Fruit fly (Drosophila melanogaster): ENCODE measurements around the gene CG32755.

CG32755 gene

dm6 chrX:5907916-5908315 is 42.1 kb upstream of the CG32755 start, which contains the start of gene CG12236 (continued):
- TF ChIP-seq CG12299 (tag; optimal IDR thresholded peaks at IDR 0.05) (no peak), CG7357 (GFP tag; IDR thresholded peaks at IDR 0.05) (no peak), da (GFP tag; optimal IDR thresholded peaks at IDR 0.05) (peak; percentile 58), Bgb (GFP tag; IDR thresholded peaks at IDR 0.05; ENCODE audit: partially characterized antibody) (peak; percentile 33; the same call in 1 of the 2 replicates), CG17359 (tag; optimal IDR thresholded peaks at IDR 0.05) (peak; percentile 32), ttk (GFP tag; IDR thresholded peaks at IDR 0.05) (no peak; the same call in 1 of the 2 replicates), CG7786 (GFP tag; optimal IDR thresholded peaks at IDR 0.05) (peak; percentile 2), grau (tag; optimal IDR thresholded peaks at IDR 0.05) (peak; percentile 51), CG12659 (GFP tag; optimal IDR thresholded peaks at IDR 0.05) (peak; percentile 85), zen (tag; optimal IDR thresholded peaks at IDR 0.05) (peak; percentile 42), crol (GFP tag; IDR thresholded peaks at IDR 0.05) (no peak), dpn (GFP tag; optimal IDR thresholded peaks at IDR 0.05) (peak; percentile 25 to 59), rib (GFP tag; IDR thresholded peaks at IDR 0.05) (peak; percentile 96), CG2889 (GFP tag; IDR thresholded peaks at IDR 0.05) (no peak), CG7372 (GFP tag; IDR thresholded peaks at IDR 0.05) (no peak), maf-S (GFP tag; optimal IDR thresholded peaks at IDR 0.05) (peak; percentile 25), CG10366 (GFP tag; IDR thresholded peaks at IDR 0.05) (no peak), Sox100B (GFP tag; optimal IDR thresholded peaks at IDR 0.05) (no peak), CG6683 (GFP tag; optimal IDR thresholded peaks at IDR 0.05) (no peak), CG31365 (tag; optimal IDR thresholded peaks at IDR 0.05) (peak; percentile 9), CG6765 (GFP tag; optimal IDR thresholded peaks at IDR 0.05) (peak; percentile 55), ERR (GFP tag; optimal IDR thresholded peaks at IDR 0.05) (peak; percentile 20), CG8944 (GFP tag; optimal IDR thresholded peaks at IDR 0.05) (no peak), CG31224 (GFP tag; IDR thresholded peaks at IDR 0.05) (peak; percentile 46), ara (GFP tag; IDR thresholded peaks at IDR 0.05) (no peak), ranshi (GFP tag; IDR thresholded peaks at IDR 0.05) (peak; percentile 42; the same call in 1 of the 2 replicates), hbn (GFP tag; IDR thresholded peaks at IDR 0.05; ENCODE audit: partially characterized antibody) (0 out of 2 replicates have a peak, but pooled peaks have one; percentile 14), CG11723 (GFP tag; optimal IDR thresholded peaks at IDR 0.05) (no peak), CG10274 (GFP tag; optimal IDR thresholded peaks at IDR 0.05) (no peak), crp (GFP tag; optimal IDR thresholded peaks at IDR 0.05) (peak in 1 of 2 experiments; percentile 52), dysf (GFP tag; IDR thresholded peaks at IDR 0.05) (0 out of 3 replicates have a peak, but pooled peaks have one; percentile 24), zfh1 (GFP tag; IDR thresholded peaks at IDR 0.05) (peak; percentile 59; the same call in 2 of the 3 replicates), CG4282 (GFP tag; optimal IDR thresholded peaks at IDR 0.05) (peak; percentile 51), inv (GFP tag; IDR thresholded peaks at IDR 0.05; ENCODE audit: partially characterized antibody) (no peak), CG10267 (tag; optimal IDR thresholded peaks at IDR 0.05) (peak; percentile 73), Lpt (GFP tag; optimal IDR thresholded peaks at IDR 0.05) (no peak), CG3163 (GFP tag; optimal IDR thresholded peaks at IDR 0.05) (peak; percentile 26), CG10321 (GFP tag; IDR thresholded peaks at IDR 0.05) (peak; percentile 45; the same call in 1 of the 2 replicates), vnd (GFP tag; IDR thresholded peaks at IDR 0.05; ENCODE audit: partially characterized antibody) (no peak), CG30403 (GFP tag; optimal IDR thresholded peaks at IDR 0.05) (peak; percentile 30), exex (tag; optimal IDR thresholded peaks at IDR 0.05) (no peak), CrebB (tag; optimal IDR thresholded peaks at IDR 0.05) (peak; percentile 62), CG4404 (GFP tag; IDR thresholded peaks at IDR 0.05) (no peak), trh (GFP tag; optimal IDR thresholded peaks at IDR 0.05) (no peak), stwl (tag; optimal IDR thresholded peaks at IDR 0.05) (peak; percentile 72), Rx (GFP tag; IDR thresholded peaks at IDR 0.05) (no peak), Side (GFP tag; optimal IDR thresholded peaks at IDR 0.05) (peak; percentile 29), Hmx (GFP tag; optimal IDR thresholded peaks at IDR 0.05) (no peak), cas (GFP tag; IDR thresholded peaks at IDR 0.05) (no peak), Hmr (GFP tag; optimal IDR thresholded peaks at IDR 0.05) (peak; percentile 71), Lim3 (GFP tag; IDR thresholded peaks at IDR 0.05) (no peak)

All from whole organism, embryonic.